Fruit fly (Drosophila melanogaster): ENCODE data around the gene Ets96B.

Ets96B gene

dm6 chr3R:24816993-24817854, 29.4 kb downstream of the Ets96B start, which contains the start of the genes CG5808 and Saf-B:
TSS of gene CG5808 (minus strand) at chr3R:24817007.
TSS of gene Saf-B (plus strand) at chr3R:24817464.
- TF ChIP-seq br (GFP tag; optimal IDR thresholded peaks at IDR 0.05) (no peak), OdsH (GFP tag; optimal IDR thresholded peaks at IDR 0.05) (no peak), Dif (GFP tag; optimal IDR thresholded peaks at IDR 0.05; ENCODE audit: partially characterized antibody) (no peak), Vsx2 (GFP tag; optimal IDR thresholded peaks at IDR 0.05; ENCODE audit: partially characterized antibody) (no peak), N (GFP tag; optimal IDR thresholded peaks at IDR 0.05) (no peak), psq (GFP tag; optimal IDR thresholded peaks at IDR 0.05) (peak; percentile 27), Hr83 (GFP tag; optimal IDR thresholded peaks at IDR 0.05; ENCODE audit: poor library complexity, severe bottlenecking) (peak; percentile 22), Rel (GFP tag; optimal IDR thresholded peaks at IDR 0.05) (no peak), Rel (tag; optimal IDR thresholded peaks at IDR 0.05) (peak; percentile 19), h (GFP tag; optimal IDR thresholded peaks at IDR 0.05) (no peak)

dm6 chr3R:24823061-24823460, 35.2 kb downstream of the Ets96B start:
- TF ChIP-seq CG9705 (GFP tag; optimal IDR thresholded peaks at IDR 0.05) (no peak), Rel (GFP tag; optimal IDR thresholded peaks at IDR 0.05) (no peak), Rel (tag; optimal IDR thresholded peaks at IDR 0.05) (peak; percentile 96)

DNA sequence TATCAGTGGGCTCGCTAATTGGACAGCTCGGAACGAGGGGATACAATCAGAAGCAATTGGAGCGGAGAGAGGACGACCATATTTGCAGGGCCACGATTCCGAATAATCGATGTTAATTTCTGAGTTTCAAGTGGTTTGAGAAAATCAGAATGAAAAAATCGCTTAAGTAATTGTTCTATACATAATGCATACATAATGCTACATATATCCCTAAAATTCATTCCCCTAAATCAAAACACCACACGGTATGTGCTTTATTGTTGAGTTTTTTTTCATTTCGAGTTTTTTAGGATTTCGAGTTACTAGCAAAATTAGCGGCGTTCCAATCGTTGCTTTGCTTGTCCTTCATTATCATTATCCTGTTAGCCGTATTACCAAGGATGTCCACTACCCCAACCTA, 37.7 kb downstream of the Ets96B start, which contains the start of gene niki:
Gene niki (minus strand): TSS at position 101 of the 400 bp plus-strand sequence.
- no peak for TF ChIP-seq HLH106 (tag; optimal IDR thresholded peaks at IDR 0.05)
- TF ChIP-seq Hnf4 (GFP tag; optimal IDR thresholded peaks at IDR 0.05), result no peak
- TF ChIP-seq dsf (GFP tag; optimal IDR thresholded peaks at IDR 0.05; ENCODE audit: borderline replicate concordance), result no peak
- TF ChIP-seq Hr78 (GFP tag; optimal IDR thresholded peaks at IDR 0.05), result no peak

DNA sequence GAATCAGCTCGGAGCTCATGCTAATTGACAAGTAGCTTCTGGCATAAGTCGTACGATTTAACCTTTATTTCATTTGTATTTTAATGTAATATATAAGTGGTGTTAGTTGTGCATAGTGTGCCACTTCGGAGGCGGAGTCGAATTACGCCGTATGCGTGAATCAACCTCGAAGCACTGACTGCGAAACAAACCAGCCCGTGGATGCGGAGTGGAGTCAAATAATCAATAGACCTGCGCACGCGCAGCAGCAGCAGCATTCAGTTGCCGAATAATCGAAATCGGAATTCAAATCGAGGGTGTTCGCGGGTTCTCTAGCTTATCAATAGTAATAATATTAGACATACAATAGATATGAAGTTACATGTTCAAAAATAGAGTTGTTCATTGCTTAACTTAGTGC, 40.4 kb downstream of the Ets96B start, which contains the start of gene RabX4:
Gene RabX4 (minus strand): TSS at position 176 of the 400 bp plus-strand sequence.
- no peak for TF ChIP-seq foxo (GFP tag; optimal IDR thresholded peaks at IDR 0.05)
- TF ChIP-seq Dif (GFP tag; optimal IDR thresholded peaks at IDR 0.05; ENCODE audit: partially characterized antibody), result no peak
- no peak for TF ChIP-seq br (GFP tag; optimal IDR thresholded peaks at IDR 0.05)
- TF ChIP-seq h (GFP tag; optimal IDR thresholded peaks at IDR 0.05), result no peak
- TF ChIP-seq jim (GFP tag; optimal IDR thresholded peaks at IDR 0.05), result no peak

- TF ChIP-seq Mio (GFP tag; optimal IDR thresholded peaks at IDR 0.05) (no peak), CG9705 (GFP tag; optimal IDR thresholded peaks at IDR 0.05) (peak; percentile 64), woc (GFP tag; optimal IDR thresholded peaks at IDR 0.05) (peak; percentile 78), sage (GFP tag; optimal IDR thresholded peaks at IDR 0.05) (peak; percentile 68), fru (GFP tag; optimal IDR thresholded peaks at IDR 0.05) (no peak), sv (GFP tag; optimal IDR thresholded peaks at IDR 0.05) (peak; percentile 15), br (GFP tag; optimal IDR thresholded peaks at IDR 0.05) (no peak), psq (GFP tag; optimal IDR thresholded peaks at IDR 0.05) (peak; percentile 75), ey (GFP tag; optimal IDR thresholded peaks at IDR 0.05) (peak; percentile 42), Myc (optimal IDR thresholded peaks at IDR 0.05) (peak; percentile 99), dsf (GFP tag; optimal IDR thresholded peaks at IDR 0.05; ENCODE audit: borderline replicate concordance) (no peak), OdsH (GFP tag; optimal IDR thresholded peaks at IDR 0.05) (peak; percentile 49), foxo (GFP tag; optimal IDR thresholded peaks at IDR 0.05) (peak in 1 of 2 experiments; percentile 68), Sp1 (GFP tag; optimal IDR thresholded peaks at IDR 0.05) (no peak), HLH106 (tag; optimal IDR thresholded peaks at IDR 0.05) (peak; percentile 81)
These were observed 42.1 kb downstream of the Ets96B start, which contains the start of the genes Kaz and CG43273 for dm6 chr3R:24829887-24830351. TSS of gene Kaz (minus strand) at chr3R:24829959. TSS of gene CG43273 (plus strand) at chr3R:24830301.

DNA sequence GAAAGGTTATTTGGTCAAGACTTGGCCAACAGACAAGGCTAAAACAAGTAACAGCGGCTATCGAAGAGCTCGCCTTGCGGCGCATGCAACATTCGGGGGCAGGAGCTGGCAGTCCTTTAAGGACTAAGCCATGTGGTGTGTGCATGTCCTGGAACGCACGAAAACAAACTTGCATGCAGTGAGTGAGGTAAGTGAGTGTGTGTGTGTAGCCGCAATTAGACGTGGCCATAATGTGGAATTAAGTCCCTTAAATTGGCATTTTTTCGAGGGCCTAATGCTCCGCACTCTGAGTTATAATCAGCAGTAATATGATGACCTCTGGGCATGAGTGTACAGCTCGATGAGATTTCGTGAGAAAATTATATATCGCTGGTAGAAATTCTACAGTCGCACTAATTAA, 45.8 kb downstream of the Ets96B start, which contains the start of gene sosie:
Gene sosie (plus strand): TSS at position 301 of the 400 bp plus-strand sequence.
- TF ChIP-seq CG32264 (GFP tag; optimal IDR thresholded peaks at IDR 0.05), result no peak
- no peak for TF ChIP-seq sv (GFP tag; optimal IDR thresholded peaks at IDR 0.05)
- TF ChIP-seq dsf (GFP tag; optimal IDR thresholded peaks at IDR 0.05; ENCODE audit: borderline replicate concordance), result no peak
- TF ChIP-seq Myc (optimal IDR thresholded peaks at IDR 0.05), result no peak
- no peak for TF ChIP-seq woc (GFP tag; optimal IDR thresholded peaks at IDR 0.05)
- no peak for TF ChIP-seq Mio (GFP tag; optimal IDR thresholded peaks at IDR 0.05)
- no peak for TF ChIP-seq lola (GFP tag; optimal IDR thresholded peaks at IDR 0.05)
- TF ChIP-seq usp (GFP tag; optimal IDR thresholded peaks at IDR 0.05), result no peak
- TF ChIP-seq Vsx2 (GFP tag; optimal IDR thresholded peaks at IDR 0.05; ENCODE audit: partially characterized antibody), result no peak
- no peak for TF ChIP-seq tai (GFP tag; optimal IDR thresholded peaks at IDR 0.05)
- TF ChIP-seq ey (GFP tag; optimal IDR thresholded peaks at IDR 0.05), result no peak
- no peak for TF ChIP-seq pan (optimal IDR thresholded peaks at IDR 0.05)
- TF ChIP-seq dl (GFP tag; optimal IDR thresholded peaks at IDR 0.05; ENCODE audit: insufficient read depth in 1 of 2, partially characterized antibody in 2 of 2), result no peak
- TF ChIP-seq psq (GFP tag; optimal IDR thresholded peaks at IDR 0.05), result no peak
- no peak for TF ChIP-seq br (GFP tag; optimal IDR thresholded peaks at IDR 0.05)
